Worm (Caenorhabditis elegans): ENCODE results near the gene ZK1010.5.

Gene ZK1010.5

DNA sequence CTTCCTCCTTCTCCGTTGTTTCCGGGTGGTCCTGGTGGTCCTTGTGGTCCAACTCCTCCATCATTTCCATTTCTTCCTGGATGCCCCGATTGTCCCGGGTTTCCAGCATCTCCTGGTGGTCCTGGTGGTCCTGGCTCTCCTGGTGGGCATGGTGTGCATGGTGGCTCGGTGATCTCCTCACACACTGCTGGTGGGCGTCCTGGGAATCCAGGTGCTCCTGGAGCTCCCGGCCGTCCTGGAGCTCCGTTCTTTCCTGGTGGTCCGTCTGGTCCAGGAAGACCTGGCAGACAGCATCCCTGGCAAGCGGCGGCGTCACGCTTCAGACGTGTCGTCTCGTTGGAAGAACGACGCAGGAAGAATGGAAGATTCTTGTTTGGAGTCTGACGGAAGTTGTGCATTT, 5.7 kb upstream of the ZK1010.5 start:
- TF ChIP-seq nhr-76 (tag; optimal IDR thresholded peaks at IDR 0.05) (no peak), set-16 (GFP tag; IDR thresholded peaks at IDR 0.05) (peak; percentile 97)

DNA sequence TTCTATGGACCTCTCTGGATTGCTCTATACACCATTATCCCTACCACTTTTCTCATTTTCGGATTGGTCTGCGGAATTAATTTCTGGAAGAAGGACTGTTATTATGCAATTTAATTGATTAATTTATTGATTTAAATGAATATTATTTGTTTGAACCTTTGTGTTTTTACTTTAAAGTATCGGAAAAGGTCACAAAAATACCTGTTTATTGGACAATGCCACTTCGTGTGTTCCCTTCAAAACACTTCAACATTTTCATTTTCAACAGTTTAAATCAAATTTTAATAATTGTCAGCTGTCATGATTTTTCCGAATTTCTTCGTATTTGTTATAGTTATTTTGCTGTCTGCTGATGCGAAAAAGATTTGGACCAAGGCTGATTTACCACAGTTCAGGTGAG, 3.7 kb upstream of the ZK1010.5 start, which contains the start of gene ZK1010.12:
Gene ZK1010.12 (plus strand): TSS at position 301 of the 400 bp plus-strand sequence.
- TF ChIP-seq jun-1 (tag; optimal IDR thresholded peaks at IDR 0.05) (no peak), unc-62 (GFP tag; optimal IDR thresholded peaks at IDR 0.05 in 1 of 2) (peak in 1 of 2 experiments; percentile 60), unc-62 (tag; optimal IDR thresholded peaks at IDR 0.05) (no peak)

DNA sequence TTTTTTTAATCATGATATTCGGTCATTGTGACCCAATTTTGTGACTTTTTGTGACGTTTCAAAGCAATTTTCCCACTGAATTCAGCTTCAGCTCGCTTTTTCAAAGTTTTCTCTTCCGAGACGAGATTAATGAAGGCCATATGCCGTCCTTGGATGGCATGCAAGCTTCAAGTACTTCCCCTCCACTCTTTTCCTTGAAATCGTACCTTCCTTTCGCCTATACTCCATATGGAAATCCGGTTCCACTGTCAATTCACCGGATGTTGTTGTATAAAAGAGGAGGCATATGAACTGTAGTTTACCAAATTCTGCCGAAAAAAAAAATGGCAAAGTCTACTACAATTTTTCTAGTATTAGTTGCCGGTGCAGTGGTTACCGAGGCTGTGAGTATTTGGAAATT, 6.5 kb downstream of the ZK1010.5 start, which contains the start of gene ZK1010.4:
Gene ZK1010.4 (plus strand): TSS at position 301 of the 400 bp plus-strand sequence.
- TF ChIP-seq egl-27 (tag; optimal IDR thresholded peaks at IDR 0.05) = no peak
- TF ChIP-seq lin-29 (GFP tag; IDR thresholded peaks at IDR 0.05) = no peak
- no peak for TF ChIP-seq egl-43 (GFP tag; IDR thresholded peaks at IDR 0.05)
- TF ChIP-seq lim-7 (GFP tag; IDR thresholded peaks at IDR 0.05) = no peak
- no peak for TF ChIP-seq D1046.2 (GFP tag; IDR thresholded peaks at IDR 0.05)
- no peak for TF ChIP-seq fos-1 (tag; optimal IDR thresholded peaks at IDR 0.05)
- no peak for TF ChIP-seq pqm-1 (tag; optimal IDR thresholded peaks at IDR 0.05)
- no peak for TF ChIP-seq fkh-10 (GFP tag; optimal IDR thresholded peaks at IDR 0.05)
- no peak for TF ChIP-seq T26A8.4 (GFP tag; IDR thresholded peaks at IDR 0.05)
- TF ChIP-seq zfp-2 (tag; optimal IDR thresholded peaks at IDR 0.05) = no peak
- no peak for TF ChIP-seq nhr-25 (tag; optimal IDR thresholded peaks at IDR 0.05; ENCODE audit: borderline replicate concordance, insufficient read depth)
- no peak for TF ChIP-seq Y48G9A.11 (GFP tag; IDR thresholded peaks at IDR 0.05)
- TF ChIP-seq lin-15B (tag; optimal IDR thresholded peaks at IDR 0.05) = no peak
- TF ChIP-seq aly-2 (tag; optimal IDR thresholded peaks at IDR 0.05) = no peak
- no peak for TF ChIP-seq ama-1 (optimal IDR thresholded peaks at IDR 0.05)
- no peak for TF ChIP-seq nhr-76 (tag; optimal IDR thresholded peaks at IDR 0.05)
- no peak for TF ChIP-seq lin-38 (GFP tag; IDR thresholded peaks at IDR 0.05)
- TF ChIP-seq dve-1 (tag; optimal IDR thresholded peaks at IDR 0.05; ENCODE audit: insufficient read depth) = no peak
- TF ChIP-seq spr-1 (tag; optimal IDR thresholded peaks at IDR 0.05) = no peak
- no peak for TF ChIP-seq nhr-10 (tag; optimal IDR thresholded peaks at IDR 0.05)

DNA sequence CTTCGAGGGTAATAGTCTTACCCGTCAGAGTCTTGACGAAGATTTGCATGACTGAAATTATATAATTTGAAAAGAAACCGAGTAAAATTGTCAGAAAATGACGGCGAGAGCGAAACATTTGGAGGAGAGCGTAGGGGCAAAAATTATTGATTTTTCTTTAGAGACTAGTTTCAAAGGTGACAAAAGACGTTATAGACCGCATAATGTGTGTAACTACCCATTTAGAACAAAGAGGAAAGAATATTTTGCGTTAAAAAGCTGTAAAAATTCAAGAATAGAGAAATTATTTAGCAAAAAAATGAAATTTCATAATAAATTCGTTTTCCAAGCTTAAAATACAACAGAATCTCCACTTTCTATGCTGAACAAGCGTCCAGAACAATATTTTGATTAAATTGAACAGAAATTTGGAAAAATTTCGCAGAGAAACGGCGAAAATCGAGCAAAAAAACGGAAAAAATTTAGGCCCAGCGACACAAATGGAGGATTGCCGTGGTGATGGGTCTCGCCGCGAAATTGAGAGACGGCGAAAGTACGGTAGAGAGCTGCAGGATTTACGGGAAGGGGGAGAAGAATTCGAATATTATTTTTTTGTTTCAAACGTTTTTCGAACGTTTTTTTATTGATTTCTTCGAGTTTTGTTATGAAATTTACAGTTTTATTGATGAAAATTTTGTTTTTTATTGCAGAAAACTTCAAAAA, 8.7 kb downstream of the ZK1010.5 start, which contains the start of the genes ubq-2 and frg-1:
Gene ubq-2 (minus strand): TSS at position 51 of the 702 bp plus-strand sequence.
Gene frg-1 (plus strand): TSS at position 690 of the 702 bp plus-strand sequence.
- TF ChIP-seq unc-39 (tag; optimal IDR thresholded peaks at IDR 0.05) (no peak), ctbp-1 (GFP tag; IDR thresholded peaks at IDR 0.05) (peak; percentile 74), D1046.2 (GFP tag; IDR thresholded peaks at IDR 0.05) (no peak), zfp-3 (GFP tag; conservative IDR thresholded peaks at IDR 0.05) (0 out of 2 replicates have a peak, but pooled peaks have one; percentile 21), daf-16 (GFP tag; optimal IDR thresholded peaks at IDR 0.05) (no peak), daf-16 (tag; optimal IDR thresholded peaks at IDR 0.05) (no peak), R02D3.7 (tag; optimal IDR thresholded peaks at IDR 0.05) (peak; percentile 96), nhr-42 (GFP tag; IDR thresholded peaks at IDR 0.05) (0 out of 2 replicates have a peak, but pooled peaks have one; percentile 38), ceh-20 (GFP tag; IDR thresholded peaks at IDR 0.05) (peak; percentile 76), lin-39 (tag; optimal IDR thresholded peaks at IDR 0.05) (no peak), nhr-102 (tag; optimal IDR thresholded peaks at IDR 0.05) (peak; percentile 77), lin-15B (tag; optimal IDR thresholded peaks at IDR 0.05) (no peak), F37D6.2 (tag; optimal IDR thresholded peaks at IDR 0.05) (peak; percentile 81), lin-38 (GFP tag; IDR thresholded peaks at IDR 0.05) (peak; percentile 88), dve-1 (tag; optimal IDR thresholded peaks at IDR 0.05; ENCODE audit: insufficient read depth) (peak; percentile 91), ama-1 (optimal IDR thresholded peaks at IDR 0.05) (peak; percentile 57), dmd-8 (GFP tag; IDR thresholded peaks at IDR 0.05) (no peak), madf-5 (GFP tag; IDR thresholded peaks at IDR 0.05) (no peak), set-16 (GFP tag; IDR thresholded peaks at IDR 0.05) (0 out of 2 replicates have a peak, but pooled peaks have one; percentile 8), nhr-237 (tag; optimal IDR thresholded peaks at IDR 0.05) (no peak), hlh-30 (tag; optimal IDR thresholded peaks at IDR 0.05; ENCODE audit: insufficient read depth) (peak; percentile 74), nhr-10 (tag; optimal IDR thresholded peaks at IDR 0.05) (no peak), mdl-1 (tag; optimal IDR thresholded peaks at IDR 0.05) (peak in 1 of 2 experiments; percentile 32), dpl-1 (GFP tag; optimal IDR thresholded peaks at IDR 0.05) (peak; percentile 83), spr-1 (tag; optimal IDR thresholded peaks at IDR 0.05) (peak; percentile 69), nhr-11 (tag; optimal IDR thresholded peaks at IDR 0.05) (peak; percentile 86), zag-1 (tag; optimal IDR thresholded peaks at IDR 0.05) (no peak), tra-1 (GFP tag; IDR thresholded peaks at IDR 0.05) (no peak; the same call in 1 of the 2 replicates), lin-1 (GFP tag; IDR thresholded peaks at IDR 0.05) (0 out of 2 replicates have a peak, but pooled peaks have one; percentile 44)
